Comparison of ENCODE assay signal across 7 worm cellular contexts in genomic region chrII:6937057-6937456, ce11.
A peak's percentile ranks its signal among the peaks of the same experiment; 100 is the strongest.
TF ChIP-seq lines count a peak whose summit lies in the region.

No protein-coding gene starts in this region.

TF ChIP-seq in whole organism, L1 larva, 84 proteins besides CTCF, POLR2A, EP300 and RAD21:
- no peak for TF ChIP-seq nhr-90 (tag; optimal IDR thresholded peaks at IDR 0.05; lab: Kevin White, UChicago; ENCODE audit: poor library complexity)
- TF ChIP-seq pax-3 (tag; optimal IDR thresholded peaks at IDR 0.05; lab: Kevin White, UChicago): no peak
- no peak for TF ChIP-seq jun-1 (tag; optimal IDR thresholded peaks at IDR 0.05; lab: Kevin White, UChicago)
- no peak for TF ChIP-seq zip-4 (GFP tag; optimal IDR thresholded peaks at IDR 0.05; lab: Kevin White, UChicago)
- no peak for TF ChIP-seq ama-1 (optimal IDR thresholded peaks at IDR 0.05; lab: Kevin White, UChicago)
- no peak for TF ChIP-seq isw-1 (GFP tag; IDR thresholded peaks at IDR 0.05; lab: Robert Waterston, UW)
- TF ChIP-seq fkh-8 (tag; optimal IDR thresholded peaks at IDR 0.05; lab: Kevin White, UChicago): peak; percentile 2
- TF ChIP-seq dsc-1 (tag; optimal IDR thresholded peaks at IDR 0.05; lab: Kevin White, UChicago): peak; percentile 32
- no peak for TF ChIP-seq irx-1 (tag; optimal IDR thresholded peaks at IDR 0.05; lab: Kevin White, UChicago)

TF ChIP-seq in whole organism, L2 larva, 48 proteins besides CTCF, POLR2A, EP300 and RAD21:
- TF ChIP-seq mab-5 (tag; optimal IDR thresholded peaks at IDR 0.05; lab: Kevin White, UChicago) (no peak), dmd-4 (tag; optimal IDR thresholded peaks at IDR 0.05; lab: Kevin White, UChicago) (no peak), nhr-10 (tag; optimal IDR thresholded peaks at IDR 0.05; lab: Kevin White, UChicago) (no peak), sma-9 (GFP tag; optimal IDR thresholded peaks at IDR 0.05; lab: Kevin White, UChicago) (peak; percentile 27), sma-9 (tag; optimal IDR thresholded peaks at IDR 0.05; lab: Kevin White, UChicago) (no peak), nhr-12 (tag; optimal IDR thresholded peaks at IDR 0.05; lab: Kevin White, UChicago) (no peak), ztf-4 (tag; optimal IDR thresholded peaks at IDR 0.05; lab: Kevin White, UChicago) (no peak)

TF ChIP-seq in whole organism, L3 larva, 47 proteins besides CTCF, POLR2A, EP300 and RAD21:
- peak; percentile 2 for TF ChIP-seq ceh-28 (tag; optimal IDR thresholded peaks at IDR 0.05; lab: Kevin White, UChicago)
- TF ChIP-seq mml-1 (tag; optimal IDR thresholded peaks at IDR 0.05; lab: Kevin White, UChicago): no peak
- peak; percentile 74 for TF ChIP-seq pha-4 (tag; optimal IDR thresholded peaks at IDR 0.05; lab: Kevin White, UChicago)

TF ChIP-seq in whole organism, L4 larva, 104 proteins besides CTCF, POLR2A, EP300 and RAD21:
- no peak for TF ChIP-seq Y5F2A.4 (GFP tag; optimal IDR thresholded peaks at IDR 0.05; lab: Kevin White, UChicago)
- TF ChIP-seq aha-1 (tag; lab: Kevin White, UChicago): peak; percentile 84

TF ChIP-seq in whole organism, late embryonic, 69 proteins besides CTCF, POLR2A, EP300 and RAD21:
- peak; percentile 41 for TF ChIP-seq tbx-2 (tag; optimal IDR thresholded peaks at IDR 0.05; lab: Kevin White, UChicago)
- no peak for TF ChIP-seq ztf-16 (tag; optimal IDR thresholded peaks at IDR 0.05; lab: Kevin White, UChicago)
- TF ChIP-seq odd-2 (tag; optimal IDR thresholded peaks at IDR 0.05; lab: Kevin White, UChicago): no peak

TF ChIP-seq in whole organism, midembryonic, 9 proteins besides CTCF, POLR2A, EP300 and RAD21:
- no peak for TF ChIP-seq cog-1 (tag; optimal IDR thresholded peaks at IDR 0.05; lab: Kevin White, UChicago)
- TF ChIP-seq med-1 (GFP tag; optimal IDR thresholded peaks at IDR 0.05; lab: Kevin White, UChicago; ENCODE audit: insufficient read depth): peak; percentile 9
- no peak for TF ChIP-seq tab-1 (GFP tag; IDR thresholded peaks at IDR 0.05; lab: Robert Waterston, UW)

TF ChIP-seq in whole organism, mixed stage, embryonic, 35 proteins besides CTCF, POLR2A, EP300 and RAD21:
- TF ChIP-seq pha-4 (tag; optimal IDR thresholded peaks at IDR 0.05; lab: Kevin White, UChicago): peak; percentile 55
- peak; percentile 3 for TF ChIP-seq ces-1 (GFP tag; optimal IDR thresholded peaks at IDR 0.05; lab: Kevin White, UChicago)
- TF ChIP-seq nhr-12 (tag; optimal IDR thresholded peaks at IDR 0.05; lab: Kevin White, UChicago): no peak

Comparison
In these comparisons a context has a peak if more than half of its experiments do, and no peak if none do; other contexts are left out.
1. Of the 29 proteins assayed by ChIP-seq in both whole organism, L4 larva and whole organism, L1 larva: peak only in whole organism, L4 larva: aha-1; only in whole organism, L1 larva: none; in both: none; in neither: 28.